Fruit fly (Drosophila melanogaster): ENCODE results near the gene Hmgcl.
A peak's percentile ranks its signal among the peaks of the same experiment; 100 is the strongest.

- TF ChIP-seq Hr83 (GFP tag; optimal IDR thresholded peaks at IDR 0.05; ENCODE audit: poor library complexity, severe bottlenecking) = no peak
- TF ChIP-seq Myc (optimal IDR thresholded peaks at IDR 0.05) = peak; percentile 60
- TF ChIP-seq rgr (GFP tag; optimal IDR thresholded peaks at IDR 0.05) = no peak
- TF ChIP-seq h (GFP tag; optimal IDR thresholded peaks at IDR 0.05) = no peak
- TF ChIP-seq psq (GFP tag; optimal IDR thresholded peaks at IDR 0.05) = peak; percentile 69
- TF ChIP-seq pan (optimal IDR thresholded peaks at IDR 0.05) = peak; percentile 87
- no peak for TF ChIP-seq GATAd (GFP tag; optimal IDR thresholded peaks at IDR 0.05)
- no peak for TF ChIP-seq fru (GFP tag; optimal IDR thresholded peaks at IDR 0.05)
- no peak for TF ChIP-seq Jra (GFP tag; optimal IDR thresholded peaks at IDR 0.05)
- TF ChIP-seq ey (GFP tag; optimal IDR thresholded peaks at IDR 0.05) = no peak
These were observed 41.5 kb upstream of the Hmgcl start, which contains the start of gene nop5 for dm6 chr2L:6918517-6919202.

Measured in whole organism, wandering third instar larva.